Worm (Caenorhabditis elegans): ENCODE results near the gene F53C3.4.

F53C3.4 gene

ce11 chrII:3931825-3932224 is 30.6 kb downstream of the F53C3.4 start (continued):
- TF ChIP-seq dpl-1 (GFP tag; optimal IDR thresholded peaks at IDR 0.05) (no peak), egrh-3 (GFP tag; IDR thresholded peaks at IDR 0.05) (no peak), lin-54 (GFP tag; optimal IDR thresholded peaks at IDR 0.05) (no peak), nhr-120 (GFP tag; IDR thresholded peaks at IDR 0.05) (no peak), snpc-1.1 (tag; optimal IDR thresholded peaks at IDR 0.05; ENCODE audit: insufficient read depth) (peak; percentile 2), F33H1.4 (GFP tag; IDR thresholded peaks at IDR 0.05) (peak; percentile 33; the same call in 1 of the 2 replicates), D2030.7 (GFP tag; IDR thresholded peaks at IDR 0.05) (no peak), ceh-91 (GFP tag; IDR thresholded peaks at IDR 0.05) (no peak), tbp1 (GFP tag; optimal IDR thresholded peaks at IDR 0.05) (peak; percentile 39), bed-1 (GFP tag; IDR thresholded peaks at IDR 0.05) (0 out of 2 replicates have a peak, but pooled peaks have one; percentile 72), madf-8 (GFP tag; conservative IDR thresholded peaks at IDR 0.05) (no peak), Y79H2A.3 (GFP tag; conservative IDR thresholded peaks at IDR 0.05) (no peak), nhr-80 (tag; optimal IDR thresholded peaks at IDR 0.05) (no peak), ztf-18 (tag; optimal IDR thresholded peaks at IDR 0.05) (no peak), sptf-2 (GFP tag; optimal IDR thresholded peaks at IDR 0.05) (no peak), rcor-1 (GFP tag; IDR thresholded peaks at IDR 0.05) (no peak), lin-26 (GFP tag; IDR thresholded peaks at IDR 0.05) (peak; percentile 43; the same call in 1 of the 2 replicates), C17E4.6 (GFP tag; IDR thresholded peaks at IDR 0.05) (no peak), bed-2 (GFP tag; IDR thresholded peaks at IDR 0.05) (no peak), lin-35 (GFP tag; optimal IDR thresholded peaks at IDR 0.05) (no peak), madf-6 (GFP tag; IDR thresholded peaks at IDR 0.05) (peak; percentile 65), nhr-27 (tag; optimal IDR thresholded peaks at IDR 0.05) (no peak), unc-62 (GFP tag; optimal IDR thresholded peaks at IDR 0.05) (no peak), hrde-1 (tag; optimal IDR thresholded peaks at IDR 0.05; ENCODE audit: borderline replicate concordance) (no peak), ztf-3 (GFP tag; optimal IDR thresholded peaks at IDR 0.05) (no peak), Y95B8A.8 (GFP tag; IDR thresholded peaks at IDR 0.05) (no peak), pbrm-1 (GFP tag; IDR thresholded peaks at IDR 0.05) (0 out of 2 replicates have a peak, but pooled peaks have one; percentile 26), snpc-4 (GFP tag; optimal IDR thresholded peaks at IDR 0.05) (no peak), snpc-4 (tag; optimal IDR thresholded peaks at IDR 0.05) (no peak), Y53F4B.3 (GFP tag; IDR thresholded peaks at IDR 0.05) (no peak), ceh-100 (GFP tag; IDR thresholded peaks at IDR 0.05) (0 out of 2 replicates have a peak, but pooled peaks have one; percentile 23), T26A5.8 (tag; optimal IDR thresholded peaks at IDR 0.05) (no peak), hlh-12 (tag; optimal IDR thresholded peaks at IDR 0.05) (no peak), tbx-9 (tag; optimal IDR thresholded peaks at IDR 0.05; ENCODE audit: borderline replicate concordance) (no peak), chd-7 (tag; optimal IDR thresholded peaks at IDR 0.05) (peak; percentile 18), F10E7.11 (tag; optimal IDR thresholded peaks at IDR 0.05) (no peak), nfya-2 (GFP tag; IDR thresholded peaks at IDR 0.05) (no peak), attf-6 (GFP tag; IDR thresholded peaks at IDR 0.05) (peak; percentile 74), cebp-1 (GFP tag; IDR thresholded peaks at IDR 0.05) (no peak), cebp-1 (tag; optimal IDR thresholded peaks at IDR 0.05) (peak; percentile 11), hsf-1 (GFP tag; IDR thresholded peaks at IDR 0.05) (peak; percentile 40; the same call in 1 of the 2 replicates)

All from whole organism, young adult.